Fruit fly (Drosophila melanogaster) whole organism, embryonic: ENCODE data around the gene CG4709.
A peak's percentile ranks its signal among the peaks of the same experiment; 100 is the strongest.

ENCODE experiments used
- B-H2 ChIP-seq: fragments of 200-800 bp; sonication (Bioruptor generic); optimal IDR thresholded peaks from 2 replicates; lab custom pipeline; 2018; ENCODE audit warnings: missing biosample characterization, mild to moderate bottlenecking, missing genetic modification characterization
- Bteb2 ChIP-seq: fragments of 200-800 bp; sonication (Bioruptor generic); optimal IDR thresholded peaks from 2 replicates; lab custom pipeline; 2016; ENCODE audit warnings: missing biosample characterization, missing genetic modification characterization
- CG10147 ChIP-seq: fragments of 200-800 bp; sonication (Bioruptor generic); optimal IDR thresholded peaks from 2 replicates; lab custom pipeline; 2019; ENCODE audit warnings: missing biosample characterization, mild to moderate bottlenecking, missing genetic modification characterization, moderate library complexity
- CG11695 ChIP-seq: fragments of 200-800 bp; sonication (Bioruptor generic); IDR thresholded peaks from 3 replicates; pipeline ENCODE4 v1.3.6; 2022; ENCODE audit warnings: missing biosample characterization, missing genetic modification characterization
- CG1233 ChIP-seq: fragments of 200-800 bp; sonication (Bioruptor generic); optimal IDR thresholded peaks from 4 replicates; lab custom pipeline; 2018; ENCODE audit warnings: missing biosample characterization, mild to moderate bottlenecking, missing genetic modification characterization
- CG12744 ChIP-seq: fragments of 200-800 bp; sonication (Bioruptor generic); optimal IDR thresholded peaks from 2 replicates; lab custom pipeline; 2016; ENCODE audit warnings: missing biosample characterization, missing genetic modification characterization
- CG12942 ChIP-seq: fragments of 200-800 bp; sonication (Bioruptor generic); optimal IDR thresholded peaks from 3 replicates; lab custom pipeline; 2016; ENCODE audit warnings: missing biosample characterization, missing genetic modification characterization
- CG13296 ChIP-seq: fragments of 200-800 bp; sonication (Bioruptor generic); optimal IDR thresholded peaks from 3 replicates; lab custom pipeline; 2018; ENCODE audit warnings: missing biosample characterization, mild to moderate bottlenecking, missing genetic modification characterization
- CG14710 ChIP-seq: fragments of 200-800 bp; sonication (Bioruptor generic); optimal IDR thresholded peaks from 3 replicates; lab custom pipeline; 2019; ENCODE audit warnings: missing biosample characterization, mild to moderate bottlenecking, missing genetic modification characterization, moderate library complexity
- CG15514 ChIP-seq: fragments of 200-800 bp; sonication (Bioruptor generic); optimal IDR thresholded peaks from 3 replicates; lab custom pipeline; 2017; ENCODE audit warnings: missing biosample characterization, missing genetic modification characterization, mild to moderate bottlenecking, moderate library complexity, missing genetic modification reagents
- CG15601 ChIP-seq: fragments of 200-800 bp; sonication (Bioruptor generic); optimal IDR thresholded peaks from 3 replicates; lab custom pipeline; 2019; ENCODE audit warnings: missing biosample characterization, mild to moderate bottlenecking, missing genetic modification characterization, moderate library complexity
- CG18262 ChIP-seq: fragments of 200-800 bp; optimal IDR thresholded peaks from 3 replicates; lab custom pipeline; 2019; ENCODE audit warnings: missing biosample characterization, mild to moderate bottlenecking, missing genetic modification characterization, moderate library complexity
- CG18476 ChIP-seq: fragments of 200-800 bp; sonication (Bioruptor generic); optimal IDR thresholded peaks from 2 replicates; lab custom pipeline; 2016; ENCODE audit warnings: missing biosample characterization, mild to moderate bottlenecking, missing genetic modification characterization
- CG18599 ChIP-seq: fragments of 200-800 bp; sonication (Bioruptor generic); optimal IDR thresholded peaks from 3 replicates; lab custom pipeline; 2017; ENCODE audit warnings: missing biosample characterization, missing genetic modification characterization, mild to moderate bottlenecking, moderate library complexity, missing genetic modification reagents
- CG18764 ChIP-seq: fragments of 200-800 bp; sonication (Bioruptor generic); optimal IDR thresholded peaks from 3 replicates; lab custom pipeline; 2016; ENCODE audit warnings: missing biosample characterization, missing genetic modification characterization
- CG30020 ChIP-seq: fragments of 200-800 bp; optimal IDR thresholded peaks from 2 replicates; lab custom pipeline; 2019; ENCODE audit warnings: missing biosample characterization, mild to moderate bottlenecking, missing genetic modification characterization, moderate library complexity
- CG43689 ChIP-seq: fragments of 200-800 bp; sonication (Bioruptor generic); IDR thresholded peaks from 2 replicates; pipeline ENCODE4 v1.3.6; 2022; ENCODE audit warnings: missing biosample characterization, missing genetic modification characterization
- CG6175 ChIP-seq: fragments of 200-800 bp; sonication (Bioruptor generic); IDR thresholded peaks from 3 replicates; pipeline ENCODE4 v1.3.6; 2022; ENCODE audit warnings: missing biosample characterization, missing genetic modification characterization
- CG8478 ChIP-seq: fragments of >200 bp; optimal IDR thresholded peaks from 2 replicates; lab custom pipeline; 2018
- CkIIα-i1 ChIP-seq: fragments of 200-800 bp; sonication (Bioruptor generic); IDR thresholded peaks from 2 replicates; pipeline ENCODE4 v1.3.6; 2022; ENCODE audit warnings: missing biosample characterization, missing genetic modification characterization
- Drgx ChIP-seq: fragments of 200-800 bp; sonication (Bioruptor generic); IDR thresholded peaks from 2 replicates; pipeline ENCODE4 v1.3.6; 2022; ENCODE audit warnings: missing biosample characterization, missing genetic modification characterization
- Fer3 ChIP-seq: fragments of 200-800 bp; sonication (Bioruptor generic); optimal IDR thresholded peaks from 2 replicates; lab custom pipeline; 2018; ENCODE audit warnings: missing biosample characterization, mild to moderate bottlenecking, missing genetic modification characterization, moderate library complexity
- HHEX ChIP-seq: fragments of 200-800 bp; sonication (Bioruptor generic); optimal IDR thresholded peaks from 3 replicates; lab custom pipeline; 2017; ENCODE audit warnings: missing biosample characterization, mild to moderate bottlenecking, missing genetic modification characterization, missing genetic modification reagents
- NK7.1 ChIP-seq: fragments of 200-800 bp; sonication (Bioruptor generic); optimal IDR thresholded peaks from 3 replicates; lab custom pipeline; 2016; ENCODE audit warnings: missing biosample characterization, missing genetic modification characterization
- Neu2 ChIP-seq: fragments of 200-800 bp; sonication (Bioruptor generic); optimal IDR thresholded peaks from 3 replicates; lab custom pipeline; 2016; ENCODE audit warnings: missing biosample characterization, missing genetic modification characterization, borderline replicate concordance
- Oli ChIP-seq: fragments of 200-800 bp; sonication (Bioruptor generic); optimal IDR thresholded peaks from 2 replicates; lab custom pipeline; 2018; ENCODE audit warnings: missing biosample characterization, mild to moderate bottlenecking, missing genetic modification characterization, moderate library complexity
- Sox102F ChIP-seq: fragments of 200-800 bp; sonication (Bioruptor generic); optimal IDR thresholded peaks from 2 replicates; lab custom pipeline; 2018; ENCODE audit warnings: missing biosample characterization, mild to moderate bottlenecking, missing genetic modification characterization, moderate library complexity
- Taf1 ChIP-seq: fragments of 200-800 bp; sonication (Bioruptor generic); IDR thresholded peaks from 2 replicates; pipeline ENCODE4 v1.3.6; 2022; ENCODE audit warnings: missing biosample characterization, missing genetic modification characterization
- ase ChIP-seq: fragments of 200-800 bp; sonication (Bioruptor generic); IDR thresholded peaks from 3 replicates; pipeline ENCODE4 v1.3.6; 2022; ENCODE audit warnings: missing biosample characterization, missing genetic modification characterization
- cg ChIP-seq: fragments of 200-800 bp; sonication (Bioruptor generic); optimal IDR thresholded peaks from 3 replicates; lab custom pipeline; 2019; ENCODE audit warnings: missing biosample characterization, mild to moderate bottlenecking, missing genetic modification characterization, moderate library complexity
- chif ChIP-seq, 2 experiments: fragments of 200-800 bp; sonication (Bioruptor generic); optimal IDR thresholded peaks; 3 replicates each; lab custom pipeline; 2016; ENCODE audit warnings: missing biosample characterization in 2 of 2, missing genetic modification characterization in 2 of 2
- crp ChIP-seq, 2 experiments: fragments of 200-800 bp; sonication (Bioruptor generic); optimal IDR thresholded peaks; 2 replicates in 1 of 2; 3 replicates in 1 of 2; lab custom pipeline; 2017; ENCODE audit warnings: missing biosample characterization in 2 of 2, missing genetic modification characterization in 2 of 2, mild to moderate bottlenecking in 1 of 2, moderate library complexity in 1 of 2
- dati ChIP-seq: fragments of 200-800 bp; sonication (Bioruptor generic); IDR thresholded peaks from 2 replicates; pipeline ENCODE4 v1.3.6; 2022; ENCODE audit warnings: missing biosample characterization, missing genetic modification characterization
- ham ChIP-seq: fragments of 200-800 bp; sonication (Bioruptor generic); IDR thresholded peaks from 2 replicates; pipeline ENCODE4 v1.3.6; 2022; ENCODE audit warnings: missing biosample characterization, missing genetic modification characterization
- lilli ChIP-seq: fragments of 200-800 bp; sonication (Bioruptor generic); optimal IDR thresholded peaks from 3 replicates; lab custom pipeline; 2016; ENCODE audit warnings: missing biosample characterization, missing genetic modification characterization
- nerfin-2 ChIP-seq: fragments of 200-800 bp; sonication (Bioruptor generic); IDR thresholded peaks from 2 replicates; pipeline ENCODE4 v1.3.6; 2022; ENCODE audit warnings: missing biosample characterization, missing genetic modification characterization; ENCODE audit not compliant: partially characterized antibody
- peb ChIP-seq: fragments of 200-800 bp; sonication (Bioruptor generic); IDR thresholded peaks from 2 replicates; pipeline ENCODE4 v1.3.6; 2022; ENCODE audit warnings: missing biosample characterization, missing genetic modification characterization
- pita ChIP-seq: fragments of 200-800 bp; sonication (Bioruptor generic); optimal IDR thresholded peaks from 2 replicates; lab custom pipeline; 2017; ENCODE audit warnings: missing biosample characterization, mild to moderate bottlenecking, missing genetic modification characterization
- psq ChIP-seq: fragments of 200-800 bp; sonication (Bioruptor generic); optimal IDR thresholded peaks from 2 replicates; lab custom pipeline; 2017; ENCODE audit warnings: missing biosample characterization, missing genetic modification characterization
- pum ChIP-seq: fragments of 200-800 bp; sonication (Bioruptor generic); optimal IDR thresholded peaks from 2 replicates; lab custom pipeline; 2016; ENCODE audit warnings: missing biosample characterization, missing genetic modification characterization
- run ChIP-seq: fragments of 200-800 bp; sonication (Bioruptor generic); optimal IDR thresholded peaks from 3 replicates; lab custom pipeline; 2018; ENCODE audit warnings: missing biosample characterization, mild to moderate bottlenecking, missing genetic modification characterization
- sima ChIP-seq: fragments of 200-800 bp; sonication (Bioruptor generic); optimal IDR thresholded peaks from 2 replicates; lab custom pipeline; 2016; ENCODE audit warnings: missing biosample characterization, missing genetic modification characterization
- sob ChIP-seq: fragments of 200-800 bp; sonication (Bioruptor generic); IDR thresholded peaks from 2 replicates; pipeline ENCODE4 v1.3.6; 2022; ENCODE audit warnings: missing biosample characterization, missing genetic modification characterization
- tap ChIP-seq: fragments of 200-800 bp; optimal IDR thresholded peaks from 3 replicates; lab custom pipeline; 2019; ENCODE audit warnings: missing biosample characterization, mild to moderate bottlenecking, missing genetic modification characterization, moderate library complexity
- tin ChIP-seq: fragments of 200-800 bp; sonication (Bioruptor generic); optimal IDR thresholded peaks from 3 replicates; lab custom pipeline; 2016; ENCODE audit warnings: missing biosample characterization, missing genetic modification characterization
- trh ChIP-seq: fragments of 200-800 bp; sonication (Bioruptor generic); optimal IDR thresholded peaks from 2 replicates; lab custom pipeline; 2016; ENCODE audit warnings: missing biosample characterization, missing genetic modification characterization
- yki ChIP-seq: fragments of >200 bp; optimal IDR thresholded peaks from 3 replicates; lab custom pipeline; 2018
- zen ChIP-seq: fragments of 200-800 bp; sonication (Bioruptor generic); optimal IDR thresholded peaks from 3 replicates; lab custom pipeline; 2018; ENCODE audit warnings: missing biosample characterization, mild to moderate bottlenecking, missing genetic modification characterization, moderate library complexity
- zfh2 ChIP-seq: fragments of 200-800 bp; sonication (Bioruptor generic); optimal IDR thresholded peaks from 2 replicates; lab custom pipeline; 2016; ENCODE audit warnings: missing biosample characterization, missing genetic modification characterization

Gene CG4709

dm6 chr2L:9986402-9987350 lies 32.6 kb downstream of the CG4709 start:
- TF ChIP-seq yki (lab: Kevin White, UChicago) (no peak), Fer3 (tag; lab: Kevin White, UChicago) (peak; percentile 18), run (no peak), CG13296 (no peak), lilli (GFP tag; lab: Kevin White, UChicago) (peak; percentile 26), sima (GFP tag; lab: Kevin White, UChicago) (no peak), trh (GFP tag; lab: Kevin White, UChicago) (no peak), pum (GFP tag; lab: Kevin White, UChicago) (peak; percentile 26), HHEX (peak; percentile 13), CG12942 (peak; percentile 1), CG18262 (tag; lab: Kevin White, UChicago) (peak; percentile 68), Taf1 (GFP tag; lab: Robert Waterston, UW) (no peak), pita (GFP tag; lab: Kevin White, UChicago) (no peak), Oli (tag; lab: Kevin White, UChicago) (peak; percentile 63), Drgx (GFP tag; lab: Robert Waterston, UW) (peak; percentile 94), CG14710 (tag; lab: Kevin White, UChicago) (peak; percentile 47), CkIIα-i1 (GFP tag; lab: Robert Waterston, UW) (no peak), CG43689 (GFP tag; lab: Robert Waterston, UW) (0 out of 2 replicates have a peak, but pooled peaks have one; percentile 4), CG8478 (lab: Kevin White, UChicago) (no peak), NK7.1 (no peak), chif (GFP tag; optimal IDR thresholded peaks at IDR 0.05; lab: Kevin White, UChicago) (peak; percentile 11 to 31), CG18764 (peak; percentile 22), psq (GFP tag; lab: Kevin White, UChicago) (no peak), tap (peak; percentile 58), zfh2 (no peak), sob (GFP tag; lab: Robert Waterston, UW) (peak; percentile 17; the same call in 1 of the 2 replicates), CG11695 (GFP tag; lab: Robert Waterston, UW) (no peak), nerfin-2 (GFP tag; lab: Robert Waterston, UW) (no peak), CG6175 (GFP tag; lab: Robert Waterston, UW) (no peak), ase (GFP tag; lab: Robert Waterston, UW) (peak; percentile 76; the same call in 1 of the 3 replicates), ham (no peak), peb (GFP tag; lab: Robert Waterston, UW) (peak; percentile 60), CG15601 (tag; lab: Kevin White, UChicago) (peak; percentile 18), crp (GFP tag; optimal IDR thresholded peaks at IDR 0.05; lab: Kevin White, UChicago) (no peak), CG30020 (no peak), CG1233 (GFP tag; lab: Kevin White, UChicago) (peak; percentile 6), CG15514 (GFP tag; lab: Kevin White, UChicago) (no peak), CG10147 (GFP tag; lab: Kevin White, UChicago) (no peak), Bteb2 (GFP tag; lab: Kevin White, UChicago) (no peak), zen (tag; lab: Kevin White, UChicago) (no peak), tin (GFP tag; lab: Kevin White, UChicago) (peak; percentile 39), CG18599 (GFP tag; lab: Kevin White, UChicago) (peak; percentile 29), CG12744 (GFP tag; lab: Kevin White, UChicago) (no peak), CG18476 (GFP tag; lab: Kevin White, UChicago) (no peak), B-H2 (no peak), Sox102F (peak; percentile 72), Neu2 (GFP tag; lab: Kevin White, UChicago) (no peak), dati (GFP tag; lab: Robert Waterston, UW) (0 out of 2 replicates have a peak, but pooled peaks have one; percentile 30), cg (no peak)
